Worm (Caenorhabditis elegans) whole organism, early embryonic: ENCODE measurements around the gene T04A6.2.

Experiments
- B0310.2 ChIP-seq: sonication (generic microtip); optimal IDR thresholded peaks from 2 replicates; lab custom pipeline; 2016; ENCODE audit warnings: mild to moderate bottlenecking, missing genetic modification characterization, missing compliant biosample characterization
- aly-1 ChIP-seq: sonication (generic microtip); optimal IDR thresholded peaks from 2 replicates; lab custom pipeline; 2016; ENCODE audit warnings: missing genetic modification characterization, missing compliant biosample characterization
- ama-1 ChIP-seq: fragments of 150-350 bp; optimal IDR thresholded peaks from 2 replicates; lab custom pipeline; 2014
- ceh-13 ChIP-seq: fragments of 200-800 bp; sonication (Bioruptor generic); optimal IDR thresholded peaks from 2 replicates; lab custom pipeline; 2018; ENCODE audit warnings: mild to moderate bottlenecking, missing genetic modification characterization, missing compliant biosample characterization
- ceh-36 ChIP-seq: sonication (generic microtip); optimal IDR thresholded peaks from 2 replicates; lab custom pipeline; 2016; ENCODE audit warnings: missing genetic modification characterization, inconsistent platforms, missing compliant biosample characterization
- hmg-4 ChIP-seq: fragments of 200-800 bp; sonication (Bioruptor generic); optimal IDR thresholded peaks from 2 replicates; lab custom pipeline; 2018; ENCODE audit warnings: mild to moderate bottlenecking, missing genetic modification characterization, missing compliant biosample characterization
- pes-1 ChIP-seq: fragments of 200-800 bp; sonication (Bioruptor generic); IDR thresholded peaks from 2 replicates; pipeline ENCODE4 v1.3.6; 2022; ENCODE audit warnings: missing genetic modification reagents, missing genetic modification characterization, missing compliant biosample characterization
- scrt-1 ChIP-seq: fragments of 200-800 bp; sonication (Bioruptor generic); IDR thresholded peaks from 2 replicates; pipeline ENCODE4 v1.3.6; 2022; ENCODE audit warnings: missing genetic modification characterization, missing compliant biosample characterization
- sea-1 ChIP-seq: fragments of 200-800 bp; sonication (Bioruptor generic); conservative IDR thresholded peaks from 2 replicates; pipeline ENCODE4 v1.3.6; 2022; ENCODE audit warnings: missing genetic modification characterization, missing compliant biosample characterization
- tbx-11 ChIP-seq: fragments of 200-800 bp; sonication (Bioruptor generic); IDR thresholded peaks from 2 replicates; pipeline ENCODE4 v1.3.6; 2022; ENCODE audit warnings: missing genetic modification characterization, missing compliant biosample characterization
- tbx-37 ChIP-seq: fragments of 200-800 bp; sonication (Bioruptor generic); conservative IDR thresholded peaks from 2 replicates; pipeline ENCODE4 v1.3.6; 2022; ENCODE audit warnings: missing genetic modification reagents, missing genetic modification characterization, missing compliant biosample characterization
- tra-4 ChIP-seq: sonication (generic microtip); optimal IDR thresholded peaks from 2 replicates; lab custom pipeline; 2017; ENCODE audit warnings: missing genetic modification characterization, missing compliant biosample characterization

DNA sequence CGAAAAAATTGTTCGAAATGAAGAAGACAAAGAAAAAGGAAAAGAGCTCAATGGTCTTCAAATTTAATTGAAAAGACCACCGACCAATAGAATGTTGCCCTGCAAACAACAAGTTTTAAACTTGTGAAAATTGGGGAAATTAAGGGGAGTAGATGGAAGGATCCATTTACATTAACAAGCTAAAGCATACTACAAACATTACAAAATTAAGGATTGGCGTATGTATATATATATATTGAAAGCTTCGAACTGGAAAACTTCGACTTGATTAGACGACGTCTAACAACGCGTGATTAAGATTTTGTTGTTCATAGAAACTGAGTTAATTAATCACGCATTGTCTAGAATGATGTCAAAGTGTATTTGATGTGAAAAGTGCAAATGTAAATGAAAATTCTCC is 26.4 kb upstream of the T04A6.2 start, which contains the start of gene R13A5.15:
- TF ChIP-seq ceh-36 (tag; lab: Kevin White, UChicago): no peak
- TF ChIP-seq ama-1 (lab: Kevin White, UChicago): no peak
- no peak for TF ChIP-seq sea-1
- no peak for TF ChIP-seq tbx-37 (GFP tag; lab: Robert Waterston, UW)
- no peak for TF ChIP-seq tbx-11 (GFP tag; lab: Robert Waterston, UW)
- TF ChIP-seq scrt-1: no peak
- TF ChIP-seq tra-4 (tag; lab: Kevin White, UChicago): no peak
- no peak for TF ChIP-seq pes-1
- TF ChIP-seq ceh-13 (GFP tag; lab: Kevin White, UChicago): no peak
- TF ChIP-seq aly-1 (tag; lab: Kevin White, UChicago): no peak
- TF ChIP-seq hmg-4 (GFP tag; lab: Kevin White, UChicago): no peak
- TF ChIP-seq B0310.2 (tag; lab: Kevin White, UChicago): no peak
